ENCODE assay signal across 2 fruit fly cellular contexts in genomic region chr3R:18986089-18986887, dm6.
A peak's percentile ranks its signal among the peaks of the same experiment; 100 is the strongest.
TF ChIP-seq lines count a peak whose summit lies in the region.

No protein-coding gene starts in this region.

TF ChIP-seq in whole organism, embryonic, 481 proteins besides CTCF, POLR2A, EP300 and RAD21 (continued from another document):
- TF ChIP-seq CG12659 (GFP tag; optimal IDR thresholded peaks at IDR 0.05; lab: Kevin White, UChicago), result no peak
- peak; percentile 51 for TF ChIP-seq Drgx (GFP tag; IDR thresholded peaks at IDR 0.05; lab: Robert Waterston, UW)
- no peak for TF ChIP-seq CG7271 (tag; optimal IDR thresholded peaks at IDR 0.05; lab: Kevin White, UChicago)
- TF ChIP-seq CG14441 (GFP tag; IDR thresholded peaks at IDR 0.05; lab: Robert Waterston, UW), result 0 out of 2 replicates have a peak, but pooled peaks have one; percentile 5
- no peak for TF ChIP-seq CG11085 (GFP tag; IDR thresholded peaks at IDR 0.05; lab: Robert Waterston, UW)
- TF ChIP-seq grau (tag; optimal IDR thresholded peaks at IDR 0.05; lab: Kevin White, UChicago), result peak; percentile 2
- TF ChIP-seq CG11456 (GFP tag; IDR thresholded peaks at IDR 0.05; lab: Robert Waterston, UW), result no peak
- TF ChIP-seq CG4424 (GFP tag; optimal IDR thresholded peaks at IDR 0.05; lab: Kevin White, UChicago), result peak; percentile 11

TF ChIP-seq in whole organism, prepupa, 60 proteins besides CTCF, POLR2A, EP300 and RAD21 (continued from another document):
- peak; percentile 47 for TF ChIP-seq CG32006 (GFP tag; optimal IDR thresholded peaks at IDR 0.05; lab: Kevin White, UChicago)
- peak; percentile 2 for TF ChIP-seq fd59A (GFP tag; optimal IDR thresholded peaks at IDR 0.05; lab: Kevin White, UChicago)
- TF ChIP-seq CG4318 (GFP tag; optimal IDR thresholded peaks at IDR 0.05; lab: Kevin White, UChicago), result peak; percentile 5
- peak in 1 of 2 experiments; percentile 17 for TF ChIP-seq salr (GFP tag; optimal IDR thresholded peaks at IDR 0.05; lab: Kevin White, UChicago)
- peak; percentile 41 for TF ChIP-seq acj6 (GFP tag; optimal IDR thresholded peaks at IDR 0.05; lab: Kevin White, UChicago)
- TF ChIP-seq Gug (GFP tag; IDR thresholded peaks at IDR 0.05; lab: Robert Waterston, UW), result 0 out of 2 replicates have a peak, but pooled peaks have one; percentile 29
- peak; percentile 23 for TF ChIP-seq CG8632 (GFP tag; optimal IDR thresholded peaks at IDR 0.05; lab: Kevin White, UChicago)
- TF ChIP-seq Sox14 (GFP tag; optimal IDR thresholded peaks at IDR 0.05; lab: Kevin White, UChicago), result peak; percentile 51
- TF ChIP-seq CG8319 (GFP tag; optimal IDR thresholded peaks at IDR 0.05; lab: Kevin White, UChicago), result no peak
- TF ChIP-seq lz (GFP tag; optimal IDR thresholded peaks at IDR 0.05; lab: Kevin White, UChicago), result peak; percentile 3
